Worm (Caenorhabditis elegans) whole organism, late embryonic: ENCODE data around the gene T27A10.2.

Experiments
- C08G9.2 ChIP-seq: sonication (generic microtip); optimal IDR thresholded peaks from 2 replicates; lab custom pipeline; 2016; ENCODE audit warnings: mild to moderate bottlenecking, missing genetic modification characterization, moderate library complexity, missing compliant biosample characterization
- F13H6.1 ChIP-seq: sonication (generic microtip); optimal IDR thresholded peaks from 2 replicates; lab custom pipeline; 2016; ENCODE audit warnings: missing genetic modification characterization, missing compliant biosample characterization
- K02D7.2 ChIP-seq: sonication (generic microtip); optimal IDR thresholded peaks from 2 replicates; lab custom pipeline; 2017; ENCODE audit warnings: mild to moderate bottlenecking, missing genetic modification characterization, missing compliant biosample characterization
- K09A11.1 ChIP-seq: sonication (generic microtip); optimal IDR thresholded peaks from 2 replicates; lab custom pipeline; 2017; ENCODE audit warnings: antibody characterized with exemption, mild to moderate bottlenecking, missing genetic modification characterization, missing compliant biosample characterization; ENCODE audit not compliant: insufficient read depth
- ama-1 ChIP-seq: fragments of 150-350 bp; optimal IDR thresholded peaks from 2 replicates; lab custom pipeline; 2014
- ceh-2 ChIP-seq: sonication (generic microtip); optimal IDR thresholded peaks from 2 replicates; lab custom pipeline; 2016; ENCODE audit warnings: missing genotype, missing genetic modification characterization, missing compliant biosample characterization
- ceh-22 ChIP-seq: sonication (generic microtip); optimal IDR thresholded peaks from 2 replicates; lab custom pipeline; 2017; ENCODE audit warnings: missing biosample characterization, missing genetic modification characterization
- ceh-24 ChIP-seq: sonication (generic microtip); optimal IDR thresholded peaks from 2 replicates; lab custom pipeline; 2016; ENCODE audit warnings: mild to moderate bottlenecking, missing genetic modification characterization, missing compliant biosample characterization
- ceh-34 ChIP-seq: sonication (generic microtip); optimal IDR thresholded peaks from 2 replicates; lab custom pipeline; 2016; ENCODE audit warnings: mild to moderate bottlenecking, missing genetic modification characterization, missing compliant biosample characterization
- ceh-6 ChIP-seq: fragments of 200-800 bp; sonication (Bioruptor generic); optimal IDR thresholded peaks from 2 replicates; lab custom pipeline; 2018; ENCODE audit warnings: mild to moderate bottlenecking, missing genetic modification characterization, missing compliant biosample characterization
- ceh-9 ChIP-seq: sonication (generic microtip); optimal IDR thresholded peaks from 2 replicates; lab custom pipeline; 2016; ENCODE audit warnings: mild to moderate bottlenecking, missing genetic modification characterization, inconsistent platforms, missing compliant biosample characterization
- che-1 ChIP-seq: sonication (generic microtip); optimal IDR thresholded peaks from 2 replicates; lab custom pipeline; 2016; ENCODE audit warnings: mild to moderate bottlenecking, missing genetic modification characterization, missing compliant biosample characterization
- elt-2 ChIP-seq: sonication (generic microtip); optimal IDR thresholded peaks from 2 replicates; lab custom pipeline; 2016; ENCODE audit warnings: missing genetic modification reagents, missing genetic modification characterization, missing compliant biosample characterization
- elt-4 ChIP-seq: sonication (generic microtip); optimal IDR thresholded peaks from 2 replicates; lab custom pipeline; 2016; ENCODE audit warnings: missing genetic modification characterization, missing compliant biosample characterization
- fax-1 ChIP-seq: sonication (generic microtip); optimal IDR thresholded peaks from 2 replicates; lab custom pipeline; 2016; ENCODE audit warnings: missing genotype, missing genetic modification characterization, missing compliant biosample characterization
- fkh-10 ChIP-seq: fragments of 150-350 bp; optimal IDR thresholded peaks from 2 replicates; lab custom pipeline; 2014; ENCODE audit warnings: missing biosample characterization, missing genetic modification reagents, missing genetic modification characterization
- hlh-15 ChIP-seq: sonication (generic microtip); optimal IDR thresholded peaks from 2 replicates; lab custom pipeline; 2016; ENCODE audit warnings: missing genetic modification characterization, missing compliant biosample characterization
- hlh-30 ChIP-seq: sonication (generic microtip); optimal IDR thresholded peaks from 2 replicates; lab custom pipeline; 2017; ENCODE audit warnings: antibody characterized with exemption, missing genetic modification characterization, missing compliant biosample characterization; ENCODE audit not compliant: insufficient read depth
- hlh-6 ChIP-seq: sonication (generic microtip); optimal IDR thresholded peaks from 2 replicates; lab custom pipeline; 2016; ENCODE audit warnings: missing genotype, missing genetic modification characterization, missing compliant biosample characterization
- lim-6 ChIP-seq: sonication (generic microtip); optimal IDR thresholded peaks from 2 replicates; lab custom pipeline; 2016; ENCODE audit warnings: missing genetic modification characterization, missing compliant biosample characterization
- lin-11 ChIP-seq: fragments of 200-800 bp; sonication (Bioruptor generic); optimal IDR thresholded peaks from 2 replicates; lab custom pipeline; 2018; ENCODE audit warnings: mild to moderate bottlenecking, missing genetic modification characterization, missing compliant biosample characterization
- madf-2 ChIP-seq: sonication (generic microtip); optimal IDR thresholded peaks from 2 replicates; lab custom pipeline; 2017; ENCODE audit warnings: missing genetic modification characterization, missing compliant biosample characterization
- nfya-1 ChIP-seq: sonication (generic microtip); optimal IDR thresholded peaks from 2 replicates; lab custom pipeline; 2017; ENCODE audit warnings: missing genetic modification characterization, mild to moderate bottlenecking, missing compliant biosample characterization, antibody characterized with exemption, moderate library complexity
- npax-4 ChIP-seq: sonication (generic microtip); optimal IDR thresholded peaks from 2 replicates; lab custom pipeline; 2016; ENCODE audit warnings: missing genetic modification characterization, missing compliant biosample characterization
- pax-1 ChIP-seq: fragments of 150-350 bp; optimal IDR thresholded peaks from 2 replicates; lab custom pipeline; 2014; ENCODE audit warnings: missing biosample characterization, missing genetic modification characterization
- pha-4 ChIP-seq: fragments of 150-350 bp; optimal IDR thresholded peaks from 2 replicates; lab custom pipeline; 2018; ENCODE audit warnings: missing biosample characterization, missing genetic modification reagents, missing genetic modification characterization
- pros-1 ChIP-seq: fragments of 150-350 bp; optimal IDR thresholded peaks from 2 replicates; lab custom pipeline; 2014; ENCODE audit warnings: missing biosample characterization, missing genetic modification reagents, missing genetic modification characterization
- rnt-1 ChIP-seq: sonication (generic microtip); optimal IDR thresholded peaks from 2 replicates; lab custom pipeline; 2016; ENCODE audit warnings: missing genetic modification characterization, missing compliant biosample characterization
- sdc-2 ChIP-seq: sonication (generic microtip); optimal IDR thresholded peaks from 2 replicates; lab custom pipeline; 2016; ENCODE audit warnings: missing genotype, missing genetic modification characterization, missing compliant biosample characterization
- sox-4 ChIP-seq: sonication (generic microtip); optimal IDR thresholded peaks from 2 replicates; lab custom pipeline; 2017; ENCODE audit warnings: mild to moderate bottlenecking, missing genetic modification characterization, inconsistent platforms, missing compliant biosample characterization
- syd-9 ChIP-seq: sonication (generic microtip); optimal IDR thresholded peaks from 2 replicates; lab custom pipeline; 2016; ENCODE audit warnings: mild to moderate bottlenecking, missing genetic modification characterization, moderate library complexity, missing compliant biosample characterization
- tbx-2 ChIP-seq: sonication (generic microtip); optimal IDR thresholded peaks from 2 replicates; lab custom pipeline; 2016; ENCODE audit warnings: missing genetic modification characterization, missing compliant biosample characterization
- tbx-7 ChIP-seq: sonication (generic microtip); optimal IDR thresholded peaks from 2 replicates; lab custom pipeline; 2016; ENCODE audit warnings: missing genotype, missing genetic modification characterization, missing compliant biosample characterization
- unc-42 ChIP-seq: sonication (generic microtip); optimal IDR thresholded peaks from 2 replicates; lab custom pipeline; 2016; ENCODE audit warnings: missing genotype, missing genetic modification characterization, missing compliant biosample characterization
- unc-86 ChIP-seq: sonication (generic microtip); optimal IDR thresholded peaks from 2 replicates; lab custom pipeline; 2016; ENCODE audit warnings: missing genetic modification characterization, missing compliant biosample characterization

Gene T27A10.2

DNA sequence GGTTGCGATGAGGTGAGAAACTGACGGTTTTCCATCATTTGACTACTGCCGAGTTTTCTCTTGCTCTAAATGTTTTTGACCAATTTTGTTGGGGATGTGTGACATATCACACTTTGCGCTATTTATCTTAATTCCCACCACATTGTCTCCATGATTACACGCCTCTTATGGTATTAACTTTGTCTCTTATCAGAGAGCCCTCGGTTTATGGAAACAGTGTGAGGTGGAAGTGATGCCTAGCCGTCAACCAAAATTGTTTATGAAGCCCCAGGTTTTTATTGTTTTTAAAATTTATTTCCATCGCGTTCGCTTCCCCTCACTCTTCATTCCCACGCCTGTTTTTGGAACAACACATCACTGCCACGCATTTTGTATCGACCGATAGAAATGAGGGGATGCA is 34.6 kb upstream of the T27A10.2 start:
- TF ChIP-seq lin-11 (tag; lab: Kevin White, UChicago) (no peak), rnt-1 (no peak), npax-4 (tag; lab: Kevin White, UChicago) (no peak), nfya-1 (no peak), elt-2 (peak; percentile 4), ceh-2 (tag; lab: Kevin White, UChicago) (no peak), hlh-15 (no peak), ceh-24 (tag; lab: Kevin White, UChicago) (no peak)

DNA sequence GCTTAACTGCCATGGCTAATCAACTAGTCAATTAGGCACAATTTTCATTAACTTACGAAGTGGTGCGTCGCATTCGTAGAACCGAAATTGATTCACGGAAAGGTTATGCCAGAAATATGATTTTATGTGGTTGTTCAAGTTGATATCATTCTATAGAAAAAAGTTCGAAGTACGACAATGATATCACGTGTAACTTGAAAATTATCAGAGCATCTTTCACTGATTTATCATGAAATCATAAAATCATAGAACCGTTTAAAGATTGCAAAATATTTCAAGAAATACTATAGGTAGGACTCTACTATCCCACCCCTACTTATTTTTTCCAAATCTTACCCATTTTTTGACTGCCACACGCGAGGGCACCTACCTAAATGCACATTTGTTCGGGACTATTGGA is 32.8 kb upstream of the T27A10.2 start:
- no peak for TF ChIP-seq elt-4 (tag; lab: Kevin White, UChicago)
- TF ChIP-seq lim-6: no peak
- no peak for TF ChIP-seq C08G9.2 (tag; lab: Kevin White, UChicago)
- no peak for TF ChIP-seq hlh-30 (tag; lab: Kevin White, UChicago)
- no peak for TF ChIP-seq F13H6.1
- no peak for TF ChIP-seq K02D7.2 (tag; lab: Kevin White, UChicago)
- no peak for TF ChIP-seq che-1 (tag; lab: Kevin White, UChicago)
- no peak for TF ChIP-seq ama-1
- no peak for TF ChIP-seq sdc-2 (tag; lab: Kevin White, UChicago)
- TF ChIP-seq syd-9 (tag; lab: Kevin White, UChicago): no peak
- no peak for TF ChIP-seq pros-1 (tag; lab: Kevin White, UChicago)
- no peak for TF ChIP-seq fax-1 (tag; lab: Kevin White, UChicago)
- no peak for TF ChIP-seq unc-42 (tag; lab: Kevin White, UChicago)
- TF ChIP-seq ceh-9: no peak
- no peak for TF ChIP-seq tbx-7 (tag; lab: Kevin White, UChicago)
- no peak for TF ChIP-seq fkh-10

DNA sequence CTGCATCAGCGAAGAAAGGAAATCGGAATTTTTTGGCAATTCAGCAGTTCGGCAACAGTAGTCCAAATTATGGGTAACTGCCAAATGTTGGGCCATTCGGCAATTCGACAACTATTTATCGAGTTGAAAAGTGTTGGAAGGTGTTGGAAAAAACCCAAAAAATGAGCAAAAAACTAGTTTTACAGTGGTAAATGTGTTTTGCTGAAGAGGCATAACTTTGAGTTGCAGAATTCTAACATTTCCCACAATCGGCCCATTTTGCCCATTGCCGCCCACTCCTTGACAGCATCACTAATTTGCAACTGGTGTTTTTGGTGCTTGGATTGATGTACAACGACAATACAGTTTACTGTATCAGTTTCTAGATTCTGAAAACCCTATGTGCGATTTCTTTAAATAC is 32.1 kb upstream of the T27A10.2 start:
- TF ChIP-seq fkh-10: no peak

DNA sequence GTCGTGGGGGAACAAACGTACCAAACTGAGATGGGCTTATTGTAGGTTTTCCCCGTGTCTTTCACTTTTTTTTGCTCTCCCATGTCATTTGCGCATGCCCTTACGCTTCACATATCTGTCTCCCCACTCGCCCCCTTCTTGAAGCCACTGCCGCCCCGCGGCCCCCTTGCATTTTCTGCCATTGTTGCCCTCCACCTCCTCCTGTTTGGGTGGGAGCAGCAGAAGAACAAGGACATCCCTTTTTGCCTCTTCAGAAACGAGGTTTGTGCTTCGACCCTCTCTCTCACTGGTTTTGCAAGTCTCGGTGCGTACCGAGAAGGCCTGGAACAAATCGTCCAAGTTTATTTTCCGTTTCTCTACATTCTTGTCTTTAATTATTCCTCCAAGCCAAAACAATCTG is 31.6 kb upstream of the T27A10.2 start:
- TF ChIP-seq ceh-6 (GFP tag; lab: Kevin White, UChicago): no peak
- TF ChIP-seq pax-1 (tag; lab: Kevin White, UChicago): no peak
- no peak for TF ChIP-seq ceh-9
- no peak for TF ChIP-seq syd-9 (tag; lab: Kevin White, UChicago)
- no peak for TF ChIP-seq fax-1 (tag; lab: Kevin White, UChicago)
- TF ChIP-seq unc-86 (tag; lab: Kevin White, UChicago): no peak
- TF ChIP-seq che-1 (tag; lab: Kevin White, UChicago): no peak

- TF ChIP-seq pha-4 (tag; lab: Kevin White, UChicago): no peak
- no peak for TF ChIP-seq npax-4 (tag; lab: Kevin White, UChicago)
- no peak for TF ChIP-seq tbx-2
- no peak for TF ChIP-seq nfya-1
- no peak for TF ChIP-seq madf-2 (tag; lab: Kevin White, UChicago)
- no peak for TF ChIP-seq K09A11.1 (tag; lab: Kevin White, UChicago)
- TF ChIP-seq hlh-6 (tag; lab: Kevin White, UChicago): no peak
- TF ChIP-seq ceh-34: no peak
- TF ChIP-seq ceh-22 (tag; lab: Kevin White, UChicago): no peak
- TF ChIP-seq sox-4 (tag; lab: Kevin White, UChicago): no peak
- no peak for TF ChIP-seq unc-86 (tag; lab: Kevin White, UChicago)
- TF ChIP-seq ceh-6 (GFP tag; lab: Kevin White, UChicago): no peak
Measured at ce11 chrX:3555930-3556329, 29.8 kb upstream of the T27A10.2 start.
